Worm (Caenorhabditis elegans) whole organism, L2 larva: ENCODE measurements around the gene pqn-39.

Source experiments
- C34F6.9 ChIP-seq: fragments of 150-350 bp; optimal IDR thresholded peaks from 2 replicates; lab custom pipeline; 2014; ENCODE audit warnings: missing biosample characterization, missing genetic modification characterization
- F13H6.1 ChIP-seq: sonication (generic microtip); optimal IDR thresholded peaks from 2 replicates; lab custom pipeline; 2016; ENCODE audit warnings: missing genetic modification characterization, missing compliant biosample characterization
- R02D3.7 ChIP-seq: fragments of 150-350 bp; optimal IDR thresholded peaks from 2 replicates; lab custom pipeline; 2014; ENCODE audit warnings: missing biosample characterization, missing genetic modification characterization
- Y55F3AM.14 ChIP-seq: fragments of 200-800 bp; sonication (Bioruptor generic); optimal IDR thresholded peaks from 2 replicates; lab custom pipeline; 2018; ENCODE audit warnings: mild to moderate bottlenecking, missing genetic modification characterization, missing compliant biosample characterization
- ZK546.5 ChIP-seq: sonication (generic microtip); optimal IDR thresholded peaks from 2 replicates; lab custom pipeline; 2017; ENCODE audit warnings: missing biosample characterization, missing genetic modification characterization
- alr-1 ChIP-seq: fragments of 150-350 bp; optimal IDR thresholded peaks from 2 replicates; lab custom pipeline; 2014; ENCODE audit warnings: missing biosample characterization, missing genetic modification characterization
- aly-2 ChIP-seq: fragments of 150-350 bp; optimal IDR thresholded peaks from 2 replicates; lab custom pipeline; 2014; ENCODE audit warnings: missing biosample characterization, missing genetic modification characterization
- ama-1 ChIP-seq: fragments of 150-350 bp; optimal IDR thresholded peaks from 2 replicates; lab custom pipeline; 2018; ENCODE audit warnings: inconsistent platforms
- blmp-1 ChIP-seq: sonication (generic microtip); optimal IDR thresholded peaks from 2 replicates; lab custom pipeline; 2017; ENCODE audit warnings: missing genetic modification characterization, mild to moderate bottlenecking, missing compliant biosample characterization, antibody characterized with exemption, moderate library complexity; ENCODE audit not compliant: insufficient read depth
- ceh-16 ChIP-seq: fragments of 150-350 bp; optimal IDR thresholded peaks from 2 replicates; lab custom pipeline; 2014; ENCODE audit warnings: missing biosample characterization, missing genetic modification characterization
- ceh-82 ChIP-seq: fragments of 150-350 bp; optimal IDR thresholded peaks from 2 replicates; lab custom pipeline; 2014; ENCODE audit warnings: missing biosample characterization, missing genetic modification characterization
- dmd-4 ChIP-seq: sonication (generic microtip); optimal IDR thresholded peaks from 2 replicates; lab custom pipeline; 2017; ENCODE audit warnings: missing biosample characterization, missing genetic modification characterization
- egl-27 ChIP-seq: sonication (generic microtip); optimal IDR thresholded peaks from 3 replicates; lab custom pipeline; 2017; ENCODE audit warnings: missing biosample characterization, missing genetic modification reagents, missing genetic modification characterization
- elt-1 ChIP-seq: fragments of 150-350 bp; optimal IDR thresholded peaks from 2 replicates; lab custom pipeline; 2014; ENCODE audit warnings: missing biosample characterization, missing genetic modification characterization
- elt-3 ChIP-seq: sonication (generic microtip); optimal IDR thresholded peaks from 2 replicates; lab custom pipeline; 2017; ENCODE audit warnings: missing biosample characterization, missing genetic modification characterization
- fos-1 ChIP-seq: fragments of 150-350 bp; optimal IDR thresholded peaks from 2 replicates; lab custom pipeline; 2014; ENCODE audit warnings: missing biosample characterization, missing genetic modification characterization
- gmeb-1 ChIP-seq: fragments of 150-350 bp; optimal IDR thresholded peaks from 2 replicates; lab custom pipeline; 2014; ENCODE audit warnings: missing biosample characterization, missing genetic modification characterization
- lin-11 ChIP-seq: fragments of 150-350 bp; sonication (generic microtip); optimal IDR thresholded peaks from 2 replicates; lab custom pipeline; 2014; ENCODE audit warnings: missing biosample characterization, missing genetic modification characterization, inconsistent platforms, mixed read lengths
- lin-13 ChIP-seq: fragments of 150-350 bp; optimal IDR thresholded peaks from 2 replicates; lab custom pipeline; 2014; ENCODE audit warnings: missing biosample characterization, missing genetic modification reagents, missing genetic modification characterization
- lin-39 ChIP-seq: fragments of 150-350 bp; optimal IDR thresholded peaks from 2 replicates; lab custom pipeline; 2014; ENCODE audit warnings: missing biosample characterization, missing genetic modification reagents, missing genetic modification characterization
- lsy-2 ChIP-seq, 2 experiments: fragments of 150-350 bp in 1 of 2; sonication (generic microtip) in 1 of 2; optimal IDR thresholded peaks; 2 replicates each; lab custom pipeline; 2014 to 2017; ENCODE audit warnings: missing biosample characterization in 2 of 2, missing genetic modification characterization in 2 of 2
- mab-5 ChIP-seq: fragments of 150-350 bp; optimal IDR thresholded peaks from 2 replicates; lab custom pipeline; 2014; ENCODE audit warnings: missing biosample characterization, missing genetic modification characterization
- mbf-1 ChIP-seq: sonication (generic microtip); optimal IDR thresholded peaks from 2 replicates; lab custom pipeline; 2017; ENCODE audit warnings: missing biosample characterization, missing genetic modification characterization
- mdl-1 ChIP-seq, 2 experiments: fragments of 150-350 bp in 1 of 2; sonication (generic microtip) in 1 of 2; optimal IDR thresholded peaks; 2 replicates each; lab custom pipeline; 2017; ENCODE audit warnings: missing biosample characterization in 2 of 2, missing genetic modification characterization in 2 of 2
- nhr-10 ChIP-seq: sonication (generic microtip); optimal IDR thresholded peaks from 2 replicates; lab custom pipeline; 2017; ENCODE audit warnings: missing biosample characterization, missing genetic modification characterization
- nhr-11 ChIP-seq: fragments of 150-350 bp; optimal IDR thresholded peaks from 2 replicates; lab custom pipeline; 2014; ENCODE audit warnings: missing biosample characterization, missing genetic modification characterization
- nhr-129 ChIP-seq: fragments of 150-350 bp; optimal IDR thresholded peaks from 2 replicates; lab custom pipeline; 2014; ENCODE audit warnings: missing biosample characterization, missing genetic modification characterization
- nhr-21 ChIP-seq: fragments of 150-350 bp; optimal IDR thresholded peaks from 2 replicates; lab custom pipeline; 2014; ENCODE audit warnings: missing biosample characterization, missing genetic modification characterization
- nhr-23 ChIP-seq: fragments of 150-350 bp; optimal IDR thresholded peaks from 2 replicates; lab custom pipeline; 2014; ENCODE audit warnings: missing biosample characterization, missing genetic modification reagents, missing genetic modification characterization
- nhr-237 ChIP-seq: fragments of 150-350 bp; optimal IDR thresholded peaks from 2 replicates; lab custom pipeline; 2014; ENCODE audit warnings: missing biosample characterization, missing genetic modification characterization
- nhr-25 ChIP-seq: fragments of 150-350 bp; sonication (generic microtip); optimal IDR thresholded peaks from 3 replicates; lab custom pipeline; 2014; ENCODE audit warnings: missing biosample characterization, missing genetic modification characterization
- nhr-6 ChIP-seq: fragments of 150-350 bp; optimal IDR thresholded peaks from 2 replicates; lab custom pipeline; 2014; ENCODE audit warnings: missing biosample characterization, missing genetic modification characterization
- nhr-77 ChIP-seq: fragments of 150-350 bp; optimal IDR thresholded peaks from 2 replicates; lab custom pipeline; 2014; ENCODE audit warnings: missing biosample characterization, missing genetic modification characterization
- peb-1 ChIP-seq: fragments of 150-350 bp; optimal IDR thresholded peaks from 2 replicates; lab custom pipeline; 2014; ENCODE audit warnings: missing biosample characterization, missing genetic modification characterization
- sem-4 ChIP-seq: fragments of 150-350 bp; optimal IDR thresholded peaks from 2 replicates; lab custom pipeline; 2014; ENCODE audit warnings: missing biosample characterization, missing genetic modification reagents, missing genetic modification characterization
- skn-1 ChIP-seq: sonication (generic microtip); optimal IDR thresholded peaks from 2 replicates; lab custom pipeline; 2017; ENCODE audit warnings: missing biosample characterization, missing genetic modification characterization
- sma-3 ChIP-seq: sonication (generic microtip); optimal IDR thresholded peaks from 2 replicates; lab custom pipeline; 2016; ENCODE audit warnings: missing genetic modification reagents, missing genetic modification characterization, missing compliant biosample characterization
- sma-9 ChIP-seq, 2 experiments: fragments of 150-350 bp in 1 of 2; sonication (generic microtip) in 1 of 2; optimal IDR thresholded peaks; 2 replicates each; lab custom pipeline; 2014 to 2016; ENCODE audit warnings: missing genetic modification characterization in 2 of 2, mild to moderate bottlenecking in 1 of 2, missing biosample characterization in 1 of 2, missing compliant biosample characterization in 1 of 2, missing genetic modification reagents in 1 of 2, moderate library complexity in 1 of 2
- snpc-4 ChIP-seq: fragments of 150-350 bp; optimal IDR thresholded peaks from 2 replicates; lab custom pipeline; 2014; ENCODE audit warnings: missing biosample characterization, missing genetic modification characterization
- unc-39 ChIP-seq: fragments of 150-350 bp; optimal IDR thresholded peaks from 2 replicates; lab custom pipeline; 2014; ENCODE audit warnings: missing biosample characterization, missing genetic modification characterization
- unc-55 ChIP-seq: fragments of 150-350 bp; sonication (generic microtip); optimal IDR thresholded peaks from 3 replicates; lab custom pipeline; 2014; ENCODE audit warnings: missing biosample characterization, missing genetic modification reagents, missing genetic modification characterization
- unc-62 ChIP-seq: fragments of 150-350 bp; optimal IDR thresholded peaks from 2 replicates; lab custom pipeline; 2014; ENCODE audit warnings: missing biosample characterization, missing genetic modification reagents, missing genetic modification characterization
- zag-1 ChIP-seq: fragments of 150-350 bp; optimal IDR thresholded peaks from 2 replicates; lab custom pipeline; 2014; ENCODE audit warnings: missing biosample characterization, missing genetic modification characterization
- ztf-1 ChIP-seq: fragments of 200-800 bp; sonication (Bioruptor generic); conservative IDR thresholded peaks from 2 replicates; pipeline ENCODE4 v1.3.6; 2022; ENCODE audit warnings: missing genetic modification characterization, missing compliant biosample characterization
- ztf-11 ChIP-seq: sonication (generic microtip); optimal IDR thresholded peaks from 2 replicates; lab custom pipeline; 2017; ENCODE audit warnings: missing biosample characterization, missing genetic modification characterization
- ztf-4 ChIP-seq: fragments of 150-350 bp; optimal IDR thresholded peaks from 2 replicates; lab custom pipeline; 2014; ENCODE audit warnings: missing biosample characterization, missing genetic modification characterization

Gene pqn-39

ce11 chrX:13959383-13959782 is 9.1 kb downstream of the pqn-39 start:
- no peak for TF ChIP-seq elt-3 (tag; lab: Kevin White, UChicago)
- TF ChIP-seq fos-1 (tag; lab: Kevin White, UChicago): peak; percentile 70

- TF ChIP-seq nhr-129 (tag; lab: Kevin White, UChicago) (peak; percentile 9), unc-39 (tag; lab: Kevin White, UChicago) (no peak), F13H6.1 (peak; percentile 56), nhr-237 (no peak)
Measured at ce11 chrX:13958451-13958850, 10.0 kb downstream of the pqn-39 start.

- no peak for TF ChIP-seq ztf-1 (GFP tag; lab: Robert Waterston, UW)
- no peak for TF ChIP-seq ZK546.5
- no peak for TF ChIP-seq F13H6.1
- TF ChIP-seq nhr-21 (tag; lab: Kevin White, UChicago): no peak
- no peak for TF ChIP-seq ceh-16 (tag; lab: Kevin White, UChicago)
- TF ChIP-seq nhr-77 (tag; lab: Kevin White, UChicago): no peak
- TF ChIP-seq nhr-23 (tag; lab: Kevin White, UChicago): no peak
- TF ChIP-seq sma-3 (GFP tag; lab: Kevin White, UChicago): no peak
- no peak for TF ChIP-seq ceh-82 (tag; lab: Kevin White, UChicago)
- no peak for TF ChIP-seq Y55F3AM.14 (GFP tag; lab: Kevin White, UChicago)
- no peak for TF ChIP-seq snpc-4
- TF ChIP-seq R02D3.7 (tag; lab: Kevin White, UChicago): no peak
- TF ChIP-seq lin-39: no peak
Measured at ce11 chrX:13952347-13952746, 16.1 kb downstream of the pqn-39 start.

ce11 chrX:13950620-13951152 is 17.8 kb downstream of the pqn-39 start:
- TF ChIP-seq mbf-1 (tag; lab: Kevin White, UChicago): no peak
- no peak for TF ChIP-seq R02D3.7 (tag; lab: Kevin White, UChicago)
- TF ChIP-seq mdl-1 (tag; optimal IDR thresholded peaks at IDR 0.05; lab: Kevin White, UChicago): no peak
- TF ChIP-seq fos-1 (tag; lab: Kevin White, UChicago): peak; percentile 44
- TF ChIP-seq sma-9 (GFP tag; optimal IDR thresholded peaks at IDR 0.05; lab: Kevin White, UChicago): peak; percentile 65
- no peak for TF ChIP-seq sma-9 (tag; optimal IDR thresholded peaks at IDR 0.05; lab: Kevin White, UChicago)
- TF ChIP-seq lin-39: no peak
- TF ChIP-seq snpc-4: no peak
- TF ChIP-seq zag-1 (tag; lab: Kevin White, UChicago): no peak
- TF ChIP-seq nhr-21 (tag; lab: Kevin White, UChicago): peak; percentile 73
- TF ChIP-seq nhr-23 (tag; lab: Kevin White, UChicago): no peak
- TF ChIP-seq gmeb-1: peak; percentile 20
- TF ChIP-seq nhr-10 (tag; lab: Kevin White, UChicago): no peak
- no peak for TF ChIP-seq ZK546.5
- TF ChIP-seq unc-55 (GFP tag; lab: Kevin White, UChicago): no peak
- no peak for TF ChIP-seq elt-1
- no peak for TF ChIP-seq unc-62 (GFP tag; lab: Kevin White, UChicago)
- peak; percentile 81 for TF ChIP-seq F13H6.1
- no peak for TF ChIP-seq skn-1 (tag; lab: Kevin White, UChicago)
- TF ChIP-seq Y55F3AM.14 (GFP tag; lab: Kevin White, UChicago): no peak
- no peak for TF ChIP-seq alr-1 (tag; lab: Kevin White, UChicago)
- peak; percentile 74 for TF ChIP-seq nhr-25 (tag; lab: Kevin White, UChicago)
- no peak for TF ChIP-seq aly-2 (tag; lab: Kevin White, UChicago)
- peak; percentile 30 for TF ChIP-seq blmp-1
- TF ChIP-seq ama-1 (lab: Kevin White, UChicago): no peak
- TF ChIP-seq sem-4 (tag; lab: Kevin White, UChicago): no peak
- peak; percentile 8 for TF ChIP-seq lin-13 (GFP tag; lab: Kevin White, UChicago)
- no peak for TF ChIP-seq nhr-11 (tag; lab: Kevin White, UChicago)
- TF ChIP-seq C34F6.9 (tag; lab: Kevin White, UChicago): peak; percentile 25
- TF ChIP-seq ztf-1 (GFP tag; lab: Robert Waterston, UW): no peak
- no peak for TF ChIP-seq elt-3 (tag; lab: Kevin White, UChicago)
- no peak for TF ChIP-seq lin-11
- TF ChIP-seq nhr-77 (tag; lab: Kevin White, UChicago): no peak
- TF ChIP-seq sma-3 (GFP tag; lab: Kevin White, UChicago): peak; percentile 79
- TF ChIP-seq ztf-4 (tag; lab: Kevin White, UChicago): no peak
- TF ChIP-seq peb-1 (tag; lab: Kevin White, UChicago): no peak
- TF ChIP-seq lsy-2 (tag; optimal IDR thresholded peaks at IDR 0.05; lab: Kevin White, UChicago): peak in 1 of 2 experiments; percentile 28
- TF ChIP-seq dmd-4 (tag; lab: Kevin White, UChicago): no peak
- TF ChIP-seq mab-5: no peak
- no peak for TF ChIP-seq ztf-11 (tag; lab: Kevin White, UChicago)
- peak; percentile 62 for TF ChIP-seq nhr-129 (tag; lab: Kevin White, UChicago)
- TF ChIP-seq nhr-6 (tag; lab: Kevin White, UChicago): no peak
- no peak for TF ChIP-seq ceh-82 (tag; lab: Kevin White, UChicago)
- peak; percentile 63 for TF ChIP-seq egl-27
